Worm (Caenorhabditis elegans) whole organism, L1 larva: ENCODE measurements around the gene nep-18.

Source experiments
- ceh-90 ChIP-seq: sonication (generic microtip); optimal IDR thresholded peaks from 2 replicates; lab custom pipeline; 2016; ENCODE audit warnings: missing genetic modification characterization, missing compliant biosample characterization
- efl-1 ChIP-seq, 4 experiments: fragments of 150-350 bp; optimal IDR thresholded peaks in 3 of 4; peaks in 1 of 4; 1 replicate in 1 of 4; 2 replicates in 3 of 4; lab custom pipeline; 2014; ENCODE audit warnings: missing biosample characterization in 2 of 4, missing genetic modification characterization in 2 of 4, missing genetic modification reagents in 2 of 4
- ets-5 ChIP-seq: fragments of 200-800 bp; sonication (Bioruptor generic); IDR thresholded peaks from 2 replicates; pipeline ENCODE4 v1.3.6; 2022; ENCODE audit warnings: missing genetic modification characterization, missing compliant biosample characterization
- fkh-10 ChIP-seq: sonication (generic microtip); optimal IDR thresholded peaks from 2 replicates; lab custom pipeline; 2017; ENCODE audit warnings: missing biosample characterization, missing genetic modification reagents, missing genetic modification characterization
- fkh-4 ChIP-seq: sonication (generic microtip); optimal IDR thresholded peaks from 2 replicates; lab custom pipeline; 2016; ENCODE audit warnings: missing compliant biosample characterization, missing genetic modification characterization, borderline replicate concordance
- fkh-8 ChIP-seq: sonication (generic microtip); optimal IDR thresholded peaks from 2 replicates; lab custom pipeline; 2016; ENCODE audit warnings: mild to moderate bottlenecking, missing genetic modification characterization, missing compliant biosample characterization
- isw-1 ChIP-seq: fragments of 200-800 bp; sonication (Bioruptor generic); IDR thresholded peaks from 2 replicates; pipeline ENCODE4 v1.3.6; 2022; ENCODE audit warnings: missing genetic modification characterization, missing compliant biosample characterization
- nhr-237 ChIP-seq: fragments of 150-350 bp; optimal IDR thresholded peaks from 2 replicates; lab custom pipeline; 2014; ENCODE audit warnings: missing biosample characterization, missing genetic modification characterization
- nhr-47 ChIP-seq: sonication (generic microtip); optimal IDR thresholded peaks from 2 replicates; lab custom pipeline; 2016; ENCODE audit warnings: mild to moderate bottlenecking, missing genetic modification characterization, moderate library complexity, missing compliant biosample characterization
- nhr-77 ChIP-seq: fragments of 150-350 bp; optimal IDR thresholded peaks from 2 replicates; lab custom pipeline; 2014; ENCODE audit warnings: missing biosample characterization, missing genetic modification characterization
- nhr-85 ChIP-seq: sonication (generic microtip); peaks from one replicate; lab custom pipeline; 2016; ENCODE audit warnings: missing genetic modification characterization, inconsistent platforms, missing compliant biosample characterization
- rnt-1 ChIP-seq: sonication (generic microtip); optimal IDR thresholded peaks from 2 replicates; lab custom pipeline; 2016; ENCODE audit warnings: mild to moderate bottlenecking, missing genetic modification characterization, moderate library complexity, missing compliant biosample characterization
- unc-86 ChIP-seq: sonication (generic microtip); optimal IDR thresholded peaks from 2 replicates; lab custom pipeline; 2016; ENCODE audit warnings: missing genetic modification characterization, missing compliant biosample characterization
- unc-98 ChIP-seq: fragments of 200-800 bp; sonication (Bioruptor generic); IDR thresholded peaks from 2 replicates; pipeline ENCODE4 v1.3.6; 2022; ENCODE audit warnings: missing genetic modification characterization, missing compliant biosample characterization
- vab-15 ChIP-seq: sonication (generic microtip); optimal IDR thresholded peaks from 2 replicates; lab custom pipeline; 2017; ENCODE audit warnings: missing genotype, mild to moderate bottlenecking, missing genetic modification characterization, missing compliant biosample characterization

nep-18 gene

DNA sequence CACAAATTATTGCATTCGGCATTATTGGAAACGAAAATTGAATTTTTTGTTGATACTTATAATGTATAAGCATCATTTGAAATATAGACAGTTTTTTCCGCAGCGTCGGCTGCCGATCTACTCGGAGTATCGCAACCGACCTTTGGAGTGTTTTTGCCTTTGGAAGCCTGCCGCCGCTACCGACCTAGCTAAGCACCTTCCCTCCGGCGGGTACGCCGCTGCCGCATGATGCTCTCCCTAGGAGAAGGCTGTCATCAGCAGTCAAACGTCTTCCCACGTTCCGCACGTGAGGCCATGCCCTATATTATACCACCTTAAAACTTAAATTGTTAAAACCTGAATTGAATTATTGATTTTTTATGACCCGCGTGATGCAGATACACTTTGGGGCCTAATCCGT is 45.4 kb downstream of the nep-18 start:
- TF ChIP-seq unc-86, result no peak
- no peak for TF ChIP-seq nhr-47 (tag; lab: Kevin White, UChicago)
- TF ChIP-seq vab-15, result no peak
- no peak for TF ChIP-seq nhr-77 (tag; lab: Kevin White, UChicago)
- no peak for TF ChIP-seq fkh-8 (tag; lab: Kevin White, UChicago)
- TF ChIP-seq fkh-4 (tag; lab: Kevin White, UChicago), result no peak
- no peak for TF ChIP-seq nhr-85 (tag; lab: Kevin White, UChicago)
- no peak for TF ChIP-seq efl-1 (optimal IDR thresholded peaks at IDR 0.05; lab: Kevin White, UChicago)
- TF ChIP-seq efl-1 (GFP tag; optimal IDR thresholded peaks at IDR 0.05 in 1 of 2; lab: Kevin White, UChicago), result no peak
- TF ChIP-seq nhr-237 (tag; lab: Kevin White, UChicago), result no peak
- no peak for TF ChIP-seq fkh-10
- no peak for TF ChIP-seq ceh-90 (tag; lab: Kevin White, UChicago)
- TF ChIP-seq unc-98 (GFP tag; lab: Robert Waterston, UW), result no peak
- no peak for TF ChIP-seq isw-1 (GFP tag; lab: Robert Waterston, UW)
- no peak for TF ChIP-seq ets-5
- TF ChIP-seq rnt-1 (tag; lab: Kevin White, UChicago), result no peak
- TF ChIP-seq, all 84 proteins: peak for 0
